Worm (Caenorhabditis elegans): ENCODE results near the gene R13H7.2.

- TF ChIP-seq F13C5.2 (tag; optimal IDR thresholded peaks at IDR 0.05) (no peak), flt-1 (GFP tag; IDR thresholded peaks at IDR 0.05) (no peak), ama-1 (optimal IDR thresholded peaks at IDR 0.05) (no peak), aly-1 (tag; optimal IDR thresholded peaks at IDR 0.05) (no peak), tbx-11 (GFP tag; IDR thresholded peaks at IDR 0.05) (no peak), ets-7 (tag; optimal IDR thresholded peaks at IDR 0.05) (no peak), tbx-37 (GFP tag; conservative IDR thresholded peaks at IDR 0.05) (no peak), scrt-1 (GFP tag; IDR thresholded peaks at IDR 0.05) (no peak), ceh-13 (GFP tag; optimal IDR thresholded peaks at IDR 0.05) (no peak), B0310.2 (tag; optimal IDR thresholded peaks at IDR 0.05) (no peak), tra-4 (tag; optimal IDR thresholded peaks at IDR 0.05) (no peak), hmg-4 (GFP tag; optimal IDR thresholded peaks at IDR 0.05) (no peak), ceh-36 (tag; optimal IDR thresholded peaks at IDR 0.05) (no peak), hnd-1 (tag; optimal IDR thresholded peaks at IDR 0.05) (no peak)
Observed at ce11 chrIV:6834705-6835104, 24.5 kb downstream of the R13H7.2 start.

Data from whole organism, early embryonic.